Worm (Caenorhabditis elegans) whole organism, late embryonic: ENCODE measurements around the gene M110.3.

Experiments used
- C08G9.2 ChIP-seq: sonication (generic microtip); optimal IDR thresholded peaks from 2 replicates; lab custom pipeline; 2016; ENCODE audit warnings: mild to moderate bottlenecking, missing genetic modification characterization, moderate library complexity, missing compliant biosample characterization
- F13H6.1 ChIP-seq: sonication (generic microtip); optimal IDR thresholded peaks from 2 replicates; lab custom pipeline; 2016; ENCODE audit warnings: missing genetic modification characterization, missing compliant biosample characterization
- K02D7.2 ChIP-seq: sonication (generic microtip); optimal IDR thresholded peaks from 2 replicates; lab custom pipeline; 2017; ENCODE audit warnings: mild to moderate bottlenecking, missing genetic modification characterization, missing compliant biosample characterization
- K09A11.1 ChIP-seq: sonication (generic microtip); optimal IDR thresholded peaks from 2 replicates; lab custom pipeline; 2017; ENCODE audit warnings: antibody characterized with exemption, mild to moderate bottlenecking, missing genetic modification characterization, missing compliant biosample characterization; ENCODE audit not compliant: insufficient read depth
- ahr-1 ChIP-seq: sonication (generic microtip); optimal IDR thresholded peaks from 2 replicates; lab custom pipeline; 2016; ENCODE audit warnings: missing genetic modification characterization, missing compliant biosample characterization
- ama-1 ChIP-seq: fragments of 150-350 bp; optimal IDR thresholded peaks from 2 replicates; lab custom pipeline; 2014
- ceh-18 ChIP-seq: sonication (generic microtip); optimal IDR thresholded peaks from 2 replicates; lab custom pipeline; 2016; ENCODE audit warnings: missing genetic modification characterization, missing compliant biosample characterization
- ceh-19 ChIP-seq: fragments of 200-800 bp; sonication (Bioruptor generic); optimal IDR thresholded peaks from 2 replicates; lab custom pipeline; 2018; ENCODE audit warnings: mild to moderate bottlenecking, missing genetic modification characterization, missing compliant biosample characterization
- ceh-22 ChIP-seq: sonication (generic microtip); optimal IDR thresholded peaks from 2 replicates; lab custom pipeline; 2017; ENCODE audit warnings: missing biosample characterization, missing genetic modification characterization
- ceh-6 ChIP-seq: fragments of 200-800 bp; sonication (Bioruptor generic); optimal IDR thresholded peaks from 2 replicates; lab custom pipeline; 2018; ENCODE audit warnings: mild to moderate bottlenecking, missing genetic modification characterization, missing compliant biosample characterization
- ceh-9 ChIP-seq: sonication (generic microtip); optimal IDR thresholded peaks from 2 replicates; lab custom pipeline; 2016; ENCODE audit warnings: mild to moderate bottlenecking, missing genetic modification characterization, inconsistent platforms, missing compliant biosample characterization
- dmd-4 ChIP-seq: sonication (generic microtip); optimal IDR thresholded peaks from 2 replicates; lab custom pipeline; 2016; ENCODE audit warnings: borderline replicate concordance, missing genetic modification characterization, missing compliant biosample characterization
- dve-1 ChIP-seq: sonication (generic microtip); optimal IDR thresholded peaks from 2 replicates; lab custom pipeline; 2017; ENCODE audit warnings: antibody characterized with exemption, mild to moderate bottlenecking, missing genetic modification characterization, missing compliant biosample characterization
- elt-2 ChIP-seq: sonication (generic microtip); optimal IDR thresholded peaks from 2 replicates; lab custom pipeline; 2016; ENCODE audit warnings: missing genetic modification reagents, missing genetic modification characterization, missing compliant biosample characterization
- eyg-1 ChIP-seq: sonication (generic microtip); optimal IDR thresholded peaks from 2 replicates; lab custom pipeline; 2016; ENCODE audit warnings: missing genotype, missing genetic modification characterization, missing compliant biosample characterization
- fax-1 ChIP-seq: sonication (generic microtip); optimal IDR thresholded peaks from 2 replicates; lab custom pipeline; 2016; ENCODE audit warnings: missing genotype, missing genetic modification characterization, missing compliant biosample characterization
- fkh-6 ChIP-seq: sonication (generic microtip); optimal IDR thresholded peaks from 2 replicates; lab custom pipeline; 2016; ENCODE audit warnings: missing genetic modification characterization, missing compliant biosample characterization
- hlh-15 ChIP-seq: sonication (generic microtip); optimal IDR thresholded peaks from 2 replicates; lab custom pipeline; 2016; ENCODE audit warnings: missing genetic modification characterization, missing compliant biosample characterization
- hlh-30 ChIP-seq: sonication (generic microtip); optimal IDR thresholded peaks from 2 replicates; lab custom pipeline; 2017; ENCODE audit warnings: antibody characterized with exemption, missing genetic modification characterization, missing compliant biosample characterization; ENCODE audit not compliant: insufficient read depth
- hlh-6 ChIP-seq: sonication (generic microtip); optimal IDR thresholded peaks from 2 replicates; lab custom pipeline; 2016; ENCODE audit warnings: missing genotype, missing genetic modification characterization, missing compliant biosample characterization
- hlh-8 ChIP-seq: sonication (generic microtip); optimal IDR thresholded peaks from 2 replicates; lab custom pipeline; 2016; ENCODE audit warnings: missing genotype, missing genetic modification characterization, missing compliant biosample characterization
- nhr-232 ChIP-seq: sonication (generic microtip); optimal IDR thresholded peaks from 2 replicates; lab custom pipeline; 2016; ENCODE audit warnings: missing genetic modification characterization, missing compliant biosample characterization
- npax-4 ChIP-seq: sonication (generic microtip); optimal IDR thresholded peaks from 2 replicates; lab custom pipeline; 2016; ENCODE audit warnings: missing genetic modification characterization, missing compliant biosample characterization
- pag-3 ChIP-seq: sonication (generic microtip); optimal IDR thresholded peaks from 2 replicates; lab custom pipeline; 2016; ENCODE audit warnings: missing compliant biosample characterization, missing genetic modification characterization, borderline replicate concordance
- pat-9 ChIP-seq: fragments of 200-800 bp; sonication (Bioruptor generic); optimal IDR thresholded peaks from 2 replicates; lab custom pipeline; 2018; ENCODE audit warnings: mild to moderate bottlenecking, missing genetic modification characterization, moderate library complexity, missing compliant biosample characterization
- pax-1 ChIP-seq: fragments of 150-350 bp; optimal IDR thresholded peaks from 2 replicates; lab custom pipeline; 2014; ENCODE audit warnings: missing biosample characterization, missing genetic modification characterization
- pha-2 ChIP-seq: sonication (generic microtip); optimal IDR thresholded peaks from 2 replicates; lab custom pipeline; 2017; ENCODE audit warnings: mild to moderate bottlenecking, missing genetic modification characterization, missing compliant biosample characterization
- pqm-1 ChIP-seq: sonication (generic microtip); optimal IDR thresholded peaks from 2 replicates; lab custom pipeline; 2016; ENCODE audit warnings: missing genetic modification characterization, missing compliant biosample characterization
- pros-1 ChIP-seq: fragments of 150-350 bp; optimal IDR thresholded peaks from 2 replicates; lab custom pipeline; 2014; ENCODE audit warnings: missing biosample characterization, missing genetic modification reagents, missing genetic modification characterization
- ref-2 ChIP-seq: sonication (generic microtip); optimal IDR thresholded peaks from 2 replicates; lab custom pipeline; 2016; ENCODE audit warnings: missing genetic modification characterization, missing compliant biosample characterization
- rnt-1 ChIP-seq: sonication (generic microtip); optimal IDR thresholded peaks from 2 replicates; lab custom pipeline; 2016; ENCODE audit warnings: missing genetic modification characterization, missing compliant biosample characterization
- sdc-2 ChIP-seq: sonication (generic microtip); optimal IDR thresholded peaks from 2 replicates; lab custom pipeline; 2016; ENCODE audit warnings: missing genotype, missing genetic modification characterization, missing compliant biosample characterization
- sox-4 ChIP-seq: sonication (generic microtip); optimal IDR thresholded peaks from 2 replicates; lab custom pipeline; 2017; ENCODE audit warnings: mild to moderate bottlenecking, missing genetic modification characterization, inconsistent platforms, missing compliant biosample characterization
- tbx-2 ChIP-seq: sonication (generic microtip); optimal IDR thresholded peaks from 2 replicates; lab custom pipeline; 2016; ENCODE audit warnings: missing genetic modification characterization, missing compliant biosample characterization
- unc-3 ChIP-seq, 2 experiments: fragments of 200-800 bp in 1 of 2; sonication (Bioruptor generic) in 1 of 2; sonication (generic microtip) in 1 of 2; conservative IDR thresholded peaks in 1 of 2; optimal IDR thresholded peaks in 1 of 2; 2 replicates each; pipeline versions ENCODE4 v1.3.6 to Lab custom; 2016 to 2022; ENCODE audit warnings: missing compliant biosample characterization in 2 of 2, missing genetic modification characterization in 2 of 2, missing genetic modification reagents in 1 of 2
- unc-42 ChIP-seq: sonication (generic microtip); optimal IDR thresholded peaks from 2 replicates; lab custom pipeline; 2016; ENCODE audit warnings: missing genotype, missing genetic modification characterization, missing compliant biosample characterization
- zip-5 ChIP-seq: sonication (generic microtip); optimal IDR thresholded peaks from 2 replicates; lab custom pipeline; 2016; ENCODE audit warnings: missing genetic modification characterization, missing compliant biosample characterization
- ztf-16 ChIP-seq: sonication (generic microtip); optimal IDR thresholded peaks from 2 replicates; lab custom pipeline; 2017; ENCODE audit warnings: missing genetic modification characterization, missing compliant biosample characterization

The M110.3 gene

DNA sequence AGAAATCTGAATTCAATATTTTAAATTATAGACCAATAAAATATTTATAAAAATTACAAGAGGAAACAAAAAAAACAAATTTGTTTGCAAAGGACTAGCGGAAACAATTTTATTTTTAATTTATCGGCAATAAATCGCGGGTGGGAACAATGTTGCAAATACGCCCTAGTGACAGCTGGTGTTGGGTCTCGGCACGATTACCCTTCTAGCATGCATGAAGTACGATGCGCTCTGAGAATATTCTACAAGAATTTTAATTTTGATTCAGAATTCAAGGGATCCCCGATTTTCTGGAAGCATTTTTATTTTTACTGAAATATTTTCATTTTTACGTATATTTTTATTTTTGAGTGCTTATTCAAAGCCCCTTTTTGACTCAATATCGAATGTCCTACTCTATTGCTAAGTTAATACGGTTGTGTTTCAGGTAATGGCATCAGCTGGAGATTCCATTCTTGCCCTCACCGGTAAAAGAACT is 31.4 kb downstream of the M110.3 start, which contains the start of the genes mig-5 and cct-1 (continued):
- TF ChIP-seq ref-2 (tag; lab: Kevin White, UChicago), result peak; percentile 70
- TF ChIP-seq hlh-8 (tag; lab: Kevin White, UChicago), result peak; percentile 60
- peak; percentile 84 for TF ChIP-seq unc-42 (tag; lab: Kevin White, UChicago)

DNA sequence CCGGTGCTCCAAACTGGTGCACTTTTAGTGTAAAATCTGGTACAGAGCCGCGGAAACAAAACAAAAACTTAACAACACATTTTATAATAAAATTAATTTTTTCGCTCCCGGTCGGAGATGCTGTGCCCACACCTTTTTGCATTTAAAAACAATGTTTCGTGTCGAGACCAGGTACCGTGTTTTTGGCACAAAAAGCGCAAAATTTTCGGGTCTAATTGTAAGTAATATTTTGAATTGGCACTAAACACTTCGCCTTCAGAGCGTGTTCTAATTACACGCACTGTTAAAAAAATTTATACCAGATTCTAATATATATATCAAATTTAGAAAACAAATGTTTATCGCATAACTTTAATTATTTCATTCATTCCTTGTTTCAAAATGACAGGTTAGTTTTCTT is 35.0 kb downstream of the M110.3 start, which contains the start of gene dylt-3:
Gene dylt-3, plus strand, starts transcription at position 301 of the 400 bp plus-strand sequence.
- TF ChIP-seq dmd-4 (tag; lab: Kevin White, UChicago), result no peak
- no peak for TF ChIP-seq ceh-18
- no peak for TF ChIP-seq tbx-2 (tag; lab: Kevin White, UChicago)
- TF ChIP-seq pha-2 (tag; lab: Kevin White, UChicago), result no peak
- TF ChIP-seq pros-1 (tag; lab: Kevin White, UChicago), result no peak
- TF ChIP-seq pag-3 (tag; lab: Kevin White, UChicago), result no peak
- no peak for TF ChIP-seq ref-2 (tag; lab: Kevin White, UChicago)
- TF ChIP-seq fax-1 (tag; lab: Kevin White, UChicago), result no peak
- TF ChIP-seq hlh-6, result no peak
- no peak for TF ChIP-seq ceh-22 (tag; lab: Kevin White, UChicago)
- no peak for TF ChIP-seq F13H6.1 (tag; lab: Kevin White, UChicago)
- TF ChIP-seq pqm-1, result no peak
- TF ChIP-seq npax-4, result no peak
- TF ChIP-seq pat-9, result no peak
- no peak for TF ChIP-seq C08G9.2 (tag; lab: Kevin White, UChicago)
- TF ChIP-seq eyg-1 (tag; lab: Kevin White, UChicago), result no peak
- TF ChIP-seq hlh-30 (tag; lab: Kevin White, UChicago), result no peak

DNA sequence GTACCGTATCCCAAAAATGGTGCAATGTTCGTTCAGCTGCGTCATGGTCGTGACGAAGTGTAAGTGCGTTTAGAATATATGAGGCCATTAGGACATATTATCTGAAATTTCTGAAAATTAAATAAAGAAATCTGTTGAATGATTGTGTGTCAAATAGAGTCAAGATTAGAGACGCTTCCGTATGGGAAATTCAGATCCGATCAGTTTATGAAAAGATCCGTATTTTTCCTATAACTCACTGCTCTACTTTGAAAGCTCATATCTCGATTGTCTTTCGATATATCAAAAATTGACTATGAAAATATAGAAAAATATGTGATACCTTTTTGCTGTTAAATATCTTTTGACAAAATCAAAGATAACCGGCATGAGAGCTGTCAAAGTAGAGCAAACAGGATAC is 36.1 kb downstream of the M110.3 start, which contains the start of gene T05C12.4:
Gene T05C12.4, minus strand, starts transcription at position 101 of the 400 bp plus-strand sequence.
- no peak for TF ChIP-seq hlh-8 (tag; lab: Kevin White, UChicago)
- TF ChIP-seq K09A11.1 (tag; lab: Kevin White, UChicago), result no peak
- no peak for TF ChIP-seq fkh-6 (tag; lab: Kevin White, UChicago)
- no peak for TF ChIP-seq ztf-16 (tag; lab: Kevin White, UChicago)
- TF ChIP-seq ceh-19, result no peak
- no peak for TF ChIP-seq pax-1 (tag; lab: Kevin White, UChicago)
- TF ChIP-seq sox-4 (tag; lab: Kevin White, UChicago), result no peak
- TF ChIP-seq nhr-232, result no peak

DNA sequence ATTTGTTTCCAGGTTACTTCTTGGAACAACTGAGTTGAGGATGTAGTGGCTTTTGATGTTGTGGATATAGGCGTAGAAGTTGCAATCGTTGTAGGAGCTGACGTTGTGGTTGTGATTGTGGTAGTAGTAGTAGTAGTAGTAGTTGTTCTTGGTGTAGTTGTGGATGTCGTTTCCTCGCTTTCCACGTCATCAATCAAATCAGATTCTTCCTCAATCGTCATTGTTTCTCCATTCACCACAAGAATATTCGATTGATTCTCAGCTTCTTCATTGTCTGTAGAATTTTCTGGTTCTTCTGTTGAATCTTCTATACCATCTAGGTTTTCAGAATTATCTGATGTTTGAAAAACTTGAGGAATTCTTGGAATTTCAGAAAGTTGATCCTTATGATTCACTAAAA is 37.8 kb downstream of the M110.3 start:
- no peak for TF ChIP-seq sdc-2
- TF ChIP-seq ama-1, result no peak
- TF ChIP-seq pros-1 (tag; lab: Kevin White, UChicago), result no peak
- no peak for TF ChIP-seq rnt-1
- no peak for TF ChIP-seq hlh-30 (tag; lab: Kevin White, UChicago)
- TF ChIP-seq ztf-16 (tag; lab: Kevin White, UChicago), result no peak
- no peak for TF ChIP-seq pha-2 (tag; lab: Kevin White, UChicago)
- no peak for TF ChIP-seq C08G9.2 (tag; lab: Kevin White, UChicago)

DNA sequence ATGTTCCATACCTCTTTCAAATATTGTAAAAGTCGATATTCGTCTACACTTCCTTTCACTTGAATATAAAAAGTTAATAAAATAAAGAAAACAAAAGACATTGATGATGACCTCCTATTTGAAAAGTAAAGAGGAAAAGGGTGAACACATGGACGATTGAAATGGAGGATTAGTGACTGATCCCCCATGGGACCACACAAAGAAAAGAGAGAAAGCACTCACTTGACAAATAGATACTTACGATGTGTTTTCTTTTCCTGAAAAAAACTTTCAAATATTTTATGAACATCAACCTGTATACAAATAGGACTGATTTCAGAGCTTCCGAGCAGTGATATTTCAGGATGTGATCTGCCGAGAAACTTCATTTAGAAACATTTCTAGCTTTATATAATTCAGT is 39.3 kb downstream of the M110.3 start, which contains the start of gene acr-14:
Gene acr-14, minus strand, starts transcription at position 101 of the 400 bp plus-strand sequence.
- TF ChIP-seq fkh-6 (tag; lab: Kevin White, UChicago) (no peak), ahr-1 (tag; lab: Kevin White, UChicago) (no peak), unc-3 (GFP tag; conservative IDR thresholded peaks at IDR 0.05; lab: Robert Waterston, UW) (no peak), unc-3 (tag; optimal IDR thresholded peaks at IDR 0.05; lab: Kevin White, UChicago) (no peak), ceh-6 (GFP tag; lab: Kevin White, UChicago) (no peak), hlh-15 (tag; lab: Kevin White, UChicago) (no peak), hlh-30 (tag; lab: Kevin White, UChicago) (no peak), K02D7.2 (tag; lab: Kevin White, UChicago) (no peak), elt-2 (tag; lab: Kevin White, UChicago) (no peak), rnt-1 (no peak), pag-3 (tag; lab: Kevin White, UChicago) (no peak), ref-2 (tag; lab: Kevin White, UChicago) (no peak), hlh-8 (tag; lab: Kevin White, UChicago) (no peak), pat-9 (no peak), ceh-18 (no peak), zip-5 (tag; lab: Kevin White, UChicago) (no peak), dve-1 (tag; lab: Kevin White, UChicago) (no peak), ceh-9 (no peak), ceh-19 (no peak), F13H6.1 (tag; lab: Kevin White, UChicago) (no peak), pha-2 (tag; lab: Kevin White, UChicago) (no peak)
